Fruit fly (Drosophila melanogaster): ENCODE data around the gene Hsp27.
A peak's percentile ranks its signal among the peaks of the same experiment; 100 is the strongest.

Hsp27 gene

dm6 chr3L:9358713-9359040 lies 25.2 kb upstream of the Hsp27 start, which contains the start of the genes UGP and Svip (continued):
- peak; percentile 48; the same call in 1 of the 3 replicates for TF ChIP-seq CG34422 (GFP tag; IDR thresholded peaks at IDR 0.05)
- TF ChIP-seq row (GFP tag; IDR thresholded peaks at IDR 0.05): peak; percentile 37; the same call in 2 of the 3 replicates
- TF ChIP-seq jigr1 (GFP tag; IDR thresholded peaks at IDR 0.05): no peak

- TF ChIP-seq CG9609 (GFP tag; optimal IDR thresholded peaks at IDR 0.05) (no peak), ato (GFP tag; IDR thresholded peaks at IDR 0.05; ENCODE audit: partially characterized antibody) (no peak), trem (tag; optimal IDR thresholded peaks at IDR 0.05) (no peak), YL-1 (GFP tag; optimal IDR thresholded peaks at IDR 0.05) (peak; percentile 29), aop (GFP tag; IDR thresholded peaks at IDR 0.05) (no peak), grn (GFP tag; optimal IDR thresholded peaks at IDR 0.05) (peak; percentile 71), CG3838 (GFP tag; optimal IDR thresholded peaks at IDR 0.05) (no peak), CG4404 (GFP tag; IDR thresholded peaks at IDR 0.05) (no peak), CG4707 (GFP tag; optimal IDR thresholded peaks at IDR 0.05) (no peak), CG1647 (GFP tag; optimal IDR thresholded peaks at IDR 0.05) (no peak), D19B (GFP tag; optimal IDR thresholded peaks at IDR 0.05) (no peak), prd (optimal IDR thresholded peaks at IDR 0.05) (no peak), prd (GFP tag; IDR thresholded peaks at IDR 0.05) (no peak), sd (tag; optimal IDR thresholded peaks at IDR 0.05) (no peak), Lpt (GFP tag; optimal IDR thresholded peaks at IDR 0.05) (no peak), lmd (GFP tag; IDR thresholded peaks at IDR 0.05) (no peak), Neu2 (GFP tag; optimal IDR thresholded peaks at IDR 0.05; ENCODE audit: borderline replicate concordance) (no peak), CG16815 (GFP tag; optimal IDR thresholded peaks at IDR 0.05) (no peak), CG5180 (GFP tag; optimal IDR thresholded peaks at IDR 0.05) (no peak), hth (optimal IDR thresholded peaks at IDR 0.05) (no peak), vvl (GFP tag; IDR thresholded peaks at IDR 0.05) (peak; percentile 46), lola (GFP tag; optimal IDR thresholded peaks at IDR 0.05) (no peak), Dip3 (GFP tag; optimal IDR thresholded peaks at IDR 0.05) (no peak), CG4282 (GFP tag; optimal IDR thresholded peaks at IDR 0.05) (no peak), TFAM (GFP tag; optimal IDR thresholded peaks at IDR 0.05) (no peak), abd-A (tag; optimal IDR thresholded peaks at IDR 0.05) (no peak), phol (tag; optimal IDR thresholded peaks at IDR 0.05) (no peak), org-1 (GFP tag; optimal IDR thresholded peaks at IDR 0.05) (no peak), sr (GFP tag; IDR thresholded peaks at IDR 0.05) (no peak), CG2875 (GFP tag; optimal IDR thresholded peaks at IDR 0.05) (no peak), chn (GFP tag; optimal IDR thresholded peaks at IDR 0.05) (peak; percentile 59), danr (GFP tag; IDR thresholded peaks at IDR 0.05) (no peak), CG9876 (GFP tag; optimal IDR thresholded peaks at IDR 0.05) (no peak), gsb (GFP tag; IDR thresholded peaks at IDR 0.05) (no peak), NK7.1 (GFP tag; optimal IDR thresholded peaks at IDR 0.05) (no peak), Doc2 (GFP tag; IDR thresholded peaks at IDR 0.05) (no peak), CG8359 (GFP tag; optimal IDR thresholded peaks at IDR 0.05; ENCODE audit: borderline replicate concordance) (no peak), BEAF-32 (GFP tag; optimal IDR thresholded peaks at IDR 0.05) (peak; percentile 38), tx (GFP tag; optimal IDR thresholded peaks at IDR 0.05) (no peak), dati (GFP tag; IDR thresholded peaks at IDR 0.05) (no peak), PHDP (tag; optimal IDR thresholded peaks at IDR 0.05) (peak; percentile 16), CG34422 (GFP tag; IDR thresholded peaks at IDR 0.05) (peak; percentile 25; the same call in 1 of the 3 replicates), Drgx (GFP tag; IDR thresholded peaks at IDR 0.05) (no peak), sisA (GFP tag; IDR thresholded peaks at IDR 0.05) (no peak), Hr39 (optimal IDR thresholded peaks at IDR 0.05) (no peak), cg (GFP tag; optimal IDR thresholded peaks at IDR 0.05) (peak; percentile 74), fru (optimal IDR thresholded peaks at IDR 0.05) (no peak), amos (GFP tag; IDR thresholded peaks at IDR 0.05; ENCODE audit: partially characterized antibody) (0 out of 2 replicates have a peak, but pooled peaks have one; percentile 24), br (optimal IDR thresholded peaks at IDR 0.05) (no peak)
These were observed 23.6 kb upstream of the Hsp27 start, which contains the start of gene Pdxk for dm6 chr3L:9360217-9360692. Gene Pdxk (plus strand): TSS chr3L:9360316.
